Worm (Caenorhabditis elegans): Measurements from ENCODE around the gene C06E4.6.

DNA sequence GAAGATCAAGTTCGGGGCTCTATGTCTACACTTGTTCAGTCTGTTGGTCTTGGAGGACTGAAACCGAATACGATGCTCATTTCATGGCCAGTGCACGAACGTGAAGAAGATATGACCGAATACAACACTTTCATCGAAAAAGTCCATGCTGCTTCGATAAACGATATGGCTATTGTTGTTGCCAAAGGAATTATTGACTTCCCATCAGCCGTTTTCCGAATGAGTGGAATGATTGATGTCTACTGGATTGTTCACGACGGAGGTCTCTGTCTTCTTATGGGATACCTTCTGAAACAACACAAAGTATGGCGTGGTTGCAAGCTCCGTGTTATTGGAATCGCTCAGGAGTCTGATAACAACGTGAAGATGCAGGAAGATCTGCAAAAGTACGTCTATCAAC, 41.9 kb downstream of the C06E4.6 start:
- TF ChIP-seq ama-1 (optimal IDR thresholded peaks at IDR 0.05) (no peak), nhr-42 (GFP tag; IDR thresholded peaks at IDR 0.05) (no peak), fkh-10 (GFP tag; optimal IDR thresholded peaks at IDR 0.05) (no peak), hlh-30 (tag; optimal IDR thresholded peaks at IDR 0.05; ENCODE audit: insufficient read depth) (no peak), ceh-82 (tag; optimal IDR thresholded peaks at IDR 0.05) (no peak), aly-2 (tag; optimal IDR thresholded peaks at IDR 0.05) (no peak), pha-4 (GFP tag; IDR thresholded peaks at IDR 0.05) (no peak), pha-4 (tag; optimal IDR thresholded peaks at IDR 0.05) (no peak), ceh-62 (tag; optimal IDR thresholded peaks at IDR 0.05) (no peak), nhr-77 (tag; optimal IDR thresholded peaks at IDR 0.05) (no peak)

Data from whole organism, L4 larva.